Fruit fly (Drosophila melanogaster) whole organism, embryonic: ENCODE data around the gene CG17562.

Experiments used
- Blimp-1 ChIP-seq: fragments of 200-800 bp; sonication (Bioruptor generic); optimal IDR thresholded peaks from 3 replicates; lab custom pipeline; 2018; ENCODE audit warnings: missing biosample characterization, missing genetic modification characterization, mild to moderate bottlenecking, moderate library complexity, missing genetic modification reagents
- CG10267 ChIP-seq: fragments of 200-800 bp; sonication (Bioruptor generic); optimal IDR thresholded peaks from 2 replicates; lab custom pipeline; 2018; ENCODE audit warnings: missing biosample characterization, mild to moderate bottlenecking, missing genetic modification characterization, moderate library complexity
- CG10274 ChIP-seq: fragments of 200-800 bp; sonication (Bioruptor generic); optimal IDR thresholded peaks from 3 replicates; lab custom pipeline; 2017; ENCODE audit warnings: missing biosample characterization, mild to moderate bottlenecking, missing genetic modification characterization
- CG10979 ChIP-seq: fragments of 200-800 bp; sonication (Bioruptor generic); optimal IDR thresholded peaks from 2 replicates; lab custom pipeline; 2018; ENCODE audit warnings: missing biosample characterization, mild to moderate bottlenecking, missing genetic modification characterization, moderate library complexity
- CG11695 ChIP-seq: fragments of 200-800 bp; sonication (Bioruptor generic); IDR thresholded peaks from 3 replicates; pipeline ENCODE4 v1.3.6; 2022; ENCODE audit warnings: missing biosample characterization, missing genetic modification characterization
- CG12071 ChIP-seq: fragments of 200-800 bp; sonication (Bioruptor generic); optimal IDR thresholded peaks from 3 replicates; lab custom pipeline; 2018; ENCODE audit warnings: missing biosample characterization, mild to moderate bottlenecking, missing genetic modification characterization
- CG14441 ChIP-seq: fragments of 200-800 bp; sonication (Bioruptor generic); IDR thresholded peaks from 2 replicates; pipeline ENCODE4 v1.3.6; 2022; ENCODE audit warnings: missing biosample characterization, missing genetic modification characterization
- CG18599 ChIP-seq: fragments of 200-800 bp; sonication (Bioruptor generic); optimal IDR thresholded peaks from 3 replicates; lab custom pipeline; 2017; ENCODE audit warnings: missing biosample characterization, missing genetic modification characterization, mild to moderate bottlenecking, moderate library complexity, missing genetic modification reagents
- CG2199 ChIP-seq: fragments of 200-800 bp; sonication (Bioruptor generic); IDR thresholded peaks from 3 replicates; pipeline ENCODE4 v1.3.6; 2022; ENCODE audit warnings: missing biosample characterization, missing genetic modification characterization
- CG3995 ChIP-seq: fragments of 200-800 bp; sonication (Bioruptor generic); optimal IDR thresholded peaks from 3 replicates; lab custom pipeline; 2016; ENCODE audit warnings: missing biosample characterization, missing genetic modification characterization
- CG4360 ChIP-seq: fragments of 200-800 bp; sonication (Bioruptor generic); IDR thresholded peaks from 2 replicates; pipeline ENCODE4 v1.3.6; 2022; ENCODE audit warnings: missing biosample characterization, missing genetic modification characterization
- CG5180 ChIP-seq: fragments of 200-800 bp; sonication (Bioruptor generic); optimal IDR thresholded peaks from 3 replicates; lab custom pipeline; 2017; ENCODE audit warnings: missing biosample characterization, missing genetic modification characterization, mild to moderate bottlenecking, moderate library complexity, missing genetic modification reagents
- CG5245 ChIP-seq: fragments of 200-800 bp; sonication (Bioruptor generic); optimal IDR thresholded peaks from 3 replicates; lab custom pipeline; 2016; ENCODE audit warnings: missing biosample characterization, missing genetic modification characterization
- CG8944 ChIP-seq: fragments of 200-800 bp; sonication (Bioruptor generic); optimal IDR thresholded peaks from 3 replicates; lab custom pipeline; 2016; ENCODE audit warnings: missing biosample characterization, missing genetic modification characterization
- CG9215 ChIP-seq: fragments of 200-800 bp; sonication (Bioruptor generic); IDR thresholded peaks from 2 replicates; pipeline ENCODE4 v1.3.6; 2022; ENCODE audit warnings: missing biosample characterization, missing genetic modification characterization
- CG9932 ChIP-seq: fragments of 200-800 bp; sonication (Bioruptor generic); IDR thresholded peaks from 2 replicates; pipeline ENCODE4 v1.3.6; 2022; ENCODE audit warnings: missing biosample characterization, missing genetic modification characterization
- Doc3 ChIP-seq: fragments of 200-800 bp; sonication (Bioruptor generic); IDR thresholded peaks from 3 replicates; pipeline ENCODE4 v1.3.6; 2022; ENCODE audit warnings: missing biosample characterization, missing genetic modification characterization; ENCODE audit not compliant: partially characterized antibody
- Ets65A ChIP-seq: fragments of 200-800 bp; sonication (Bioruptor generic); peaks from one replicate; lab custom pipeline; 2016; ENCODE audit warnings: missing biosample characterization, missing genetic modification characterization
- Hr3 ChIP-seq: fragments of 200-800 bp; sonication (Bioruptor generic); optimal IDR thresholded peaks from 3 replicates; lab custom pipeline; 2016; ENCODE audit warnings: missing biosample characterization, missing genetic modification characterization
- Hr39 ChIP-seq: fragments of >200 bp; optimal IDR thresholded peaks from 2 replicates; lab custom pipeline; 2017
- Mad ChIP-seq: fragments of 200-800 bp; sonication (Bioruptor generic); optimal IDR thresholded peaks from 2 replicates; lab custom pipeline; 2016; ENCODE audit warnings: missing biosample characterization, missing genetic modification characterization
- Mrtf ChIP-seq: fragments of 200-800 bp; sonication (Bioruptor generic); IDR thresholded peaks from 3 replicates; pipeline ENCODE4 v1.3.6; 2022; ENCODE audit warnings: missing biosample characterization, missing genetic modification characterization
- NfI ChIP-seq: fragments of 200-800 bp; sonication (Bioruptor generic); optimal IDR thresholded peaks from 3 replicates; lab custom pipeline; 2018; ENCODE audit warnings: missing biosample characterization, mild to moderate bottlenecking, missing genetic modification characterization, moderate library complexity
- Pdp1 ChIP-seq, 2 experiments: fragments of 200-800 bp; sonication (Bioruptor generic); optimal IDR thresholded peaks; 3 replicates each; lab custom pipeline; 2016; ENCODE audit warnings: missing biosample characterization in 2 of 2, missing genetic modification characterization in 2 of 2, mild to moderate bottlenecking in 1 of 2, moderate library complexity in 1 of 2
- Ravus ChIP-seq: fragments of 200-800 bp; sonication (Bioruptor generic); IDR thresholded peaks from 2 replicates; pipeline ENCODE4 v1.3.6; 2022; ENCODE audit warnings: missing biosample characterization, missing genetic modification characterization
- Ssrp ChIP-seq: fragments of 200-800 bp; sonication (Bioruptor generic); optimal IDR thresholded peaks from 2 replicates; lab custom pipeline; 2018; ENCODE audit warnings: missing biosample characterization, mild to moderate bottlenecking, missing genetic modification characterization, moderate library complexity
- Taf1 ChIP-seq: fragments of 200-800 bp; sonication (Bioruptor generic); IDR thresholded peaks from 2 replicates; pipeline ENCODE4 v1.3.6; 2022; ENCODE audit warnings: missing biosample characterization, missing genetic modification characterization
- ab ChIP-seq: fragments of 200-800 bp; sonication (Bioruptor generic); optimal IDR thresholded peaks from 2 replicates; lab custom pipeline; 2016; ENCODE audit warnings: missing biosample characterization, missing genetic modification characterization
- al ChIP-seq: fragments of 200-800 bp; sonication (Bioruptor generic); IDR thresholded peaks from 2 replicates; pipeline ENCODE4 v1.3.6; 2022; ENCODE audit warnings: missing biosample characterization, missing genetic modification characterization
- btn ChIP-seq: fragments of 200-800 bp; sonication (Bioruptor generic); optimal IDR thresholded peaks from 2 replicates; lab custom pipeline; 2016; ENCODE audit warnings: missing biosample characterization, missing genetic modification characterization
- corto ChIP-seq: fragments of 200-800 bp; sonication (Bioruptor generic); optimal IDR thresholded peaks from 2 replicates; lab custom pipeline; 2016; ENCODE audit warnings: missing biosample characterization, mild to moderate bottlenecking, missing genetic modification characterization, moderate library complexity
- crol ChIP-seq: fragments of 200-800 bp; sonication (Bioruptor generic); IDR thresholded peaks from 2 replicates; pipeline ENCODE4 v1.3.6; 2022; ENCODE audit warnings: missing biosample characterization, missing genetic modification characterization
- disco-r ChIP-seq: fragments of 200-800 bp; sonication (Bioruptor generic); optimal IDR thresholded peaks from 2 replicates; lab custom pipeline; 2016; ENCODE audit warnings: missing biosample characterization, missing genetic modification characterization
- fd64A ChIP-seq: fragments of 200-800 bp; sonication (Bioruptor generic); optimal IDR thresholded peaks from 3 replicates; lab custom pipeline; 2018; ENCODE audit warnings: missing biosample characterization, mild to moderate bottlenecking, missing genetic modification characterization
- gcm2 ChIP-seq: fragments of 200-800 bp; sonication (Bioruptor generic); optimal IDR thresholded peaks from 2 replicates; lab custom pipeline; 2016; ENCODE audit warnings: missing biosample characterization, missing genetic modification characterization
- gt ChIP-seq: fragments of 200-800 bp; sonication (Bioruptor generic); IDR thresholded peaks from 2 replicates; pipeline ENCODE4 v1.3.6; 2022; ENCODE audit warnings: missing biosample characterization, missing genetic modification characterization
- knrl ChIP-seq: fragments of 200-800 bp; sonication (Bioruptor generic); IDR thresholded peaks from 3 replicates; pipeline ENCODE4 v1.3.6; 2022; ENCODE audit warnings: missing biosample characterization, missing genetic modification characterization; ENCODE audit not compliant: partially characterized antibody
- mam ChIP-seq: fragments of 200-800 bp; sonication (Bioruptor generic); optimal IDR thresholded peaks from 3 replicates; lab custom pipeline; 2016; ENCODE audit warnings: missing biosample characterization, missing genetic modification characterization
- p53 ChIP-seq: fragments of 200-800 bp; sonication (Bioruptor generic); optimal IDR thresholded peaks from 2 replicates; lab custom pipeline; 2016; ENCODE audit warnings: missing biosample characterization, missing genetic modification characterization
- pan ChIP-seq, 4 experiments: fragments of >200 bp in 3 of 4; fragments of 200-800 bp in 1 of 4; sonication (Bioruptor generic) in 1 of 4; optimal IDR thresholded peaks in 3 of 4; IDR thresholded peaks in 1 of 4; 2 replicates each; pipeline versions ENCODE4 v1.3.6 to Lab custom; 2017 to 2022; ENCODE audit warnings: missing biosample characterization in 2 of 4, missing genetic modification characterization in 2 of 4, mixed read lengths in 1 of 4
- pho ChIP-seq: fragments of 200-800 bp; sonication (Bioruptor generic); optimal IDR thresholded peaks from 2 replicates; lab custom pipeline; 2016; ENCODE audit warnings: missing biosample characterization, missing genetic modification characterization
- rib ChIP-seq: fragments of 200-800 bp; sonication (Bioruptor generic); IDR thresholded peaks from 2 replicates; pipeline ENCODE4 v1.3.6; 2022; ENCODE audit warnings: missing biosample characterization, missing genetic modification characterization
- sob ChIP-seq: fragments of 200-800 bp; sonication (Bioruptor generic); IDR thresholded peaks from 2 replicates; pipeline ENCODE4 v1.3.6; 2022; ENCODE audit warnings: missing biosample characterization, missing genetic modification characterization
- sr ChIP-seq: fragments of 200-800 bp; sonication (Bioruptor generic); IDR thresholded peaks from 3 replicates; pipeline ENCODE4 v1.3.6; 2022; ENCODE audit warnings: missing biosample characterization, missing genetic modification characterization
- stwl ChIP-seq: fragments of 200-800 bp; sonication (Bioruptor generic); optimal IDR thresholded peaks from 3 replicates; lab custom pipeline; 2018; ENCODE audit warnings: missing biosample characterization, mild to moderate bottlenecking, missing genetic modification characterization, moderate library complexity
- vnd ChIP-seq: fragments of 200-800 bp; sonication (Bioruptor generic); IDR thresholded peaks from 3 replicates; pipeline ENCODE4 v1.3.6; 2022; ENCODE audit warnings: missing biosample characterization, missing genetic modification characterization; ENCODE audit not compliant: partially characterized antibody
- zfh1 ChIP-seq: fragments of 200-800 bp; sonication (Bioruptor generic); IDR thresholded peaks from 3 replicates; pipeline ENCODE4 v1.3.6; 2022; ENCODE audit warnings: missing biosample characterization, missing genetic modification characterization
- zfh2 ChIP-seq: fragments of 200-800 bp; sonication (Bioruptor generic); optimal IDR thresholded peaks from 2 replicates; lab custom pipeline; 2016; ENCODE audit warnings: missing biosample characterization, missing genetic modification characterization

CG17562 gene

dm6 chr3R:16591407-16591806, 23.7 kb upstream of the CG17562 start:
- no peak for TF ChIP-seq CG18599
- no peak for TF ChIP-seq NfI
- no peak for TF ChIP-seq fd64A (GFP tag; lab: Kevin White, UChicago)
- TF ChIP-seq knrl (GFP tag; lab: Robert Waterston, UW): no peak
- peak; percentile 80 for TF ChIP-seq Blimp-1

- no peak for TF ChIP-seq CG8944 (GFP tag; lab: Kevin White, UChicago)
- no peak for TF ChIP-seq btn (GFP tag; lab: Kevin White, UChicago)
- peak in 1 of 2 experiments; percentile 82 for TF ChIP-seq Pdp1 (GFP tag; optimal IDR thresholded peaks at IDR 0.05; lab: Kevin White, UChicago)
- TF ChIP-seq CG10267: no peak
- peak; percentile 78 for TF ChIP-seq CG4360 (GFP tag; lab: Robert Waterston, UW)
- TF ChIP-seq gt: no peak
- no peak for TF ChIP-seq Ravus (GFP tag; lab: Robert Waterston, UW)
- TF ChIP-seq gcm2 (GFP tag; lab: Kevin White, UChicago): no peak
- peak; percentile 94 for TF ChIP-seq Hr39
- TF ChIP-seq Ets65A: peak; percentile 58
- TF ChIP-seq CG10979: no peak
- peak; percentile 23; the same call in 1 of the 2 replicates for TF ChIP-seq crol (GFP tag; lab: Robert Waterston, UW)
- TF ChIP-seq zfh2 (GFP tag; lab: Kevin White, UChicago): no peak
- TF ChIP-seq Hr3 (GFP tag; lab: Kevin White, UChicago): no peak
- TF ChIP-seq CG3995 (GFP tag; lab: Kevin White, UChicago): no peak
- no peak for TF ChIP-seq sob (GFP tag; lab: Robert Waterston, UW)
- TF ChIP-seq CG12071 (GFP tag; lab: Kevin White, UChicago): no peak
- TF ChIP-seq CG10274 (GFP tag; lab: Kevin White, UChicago): no peak
- TF ChIP-seq zfh1 (GFP tag; lab: Robert Waterston, UW): no peak
- TF ChIP-seq CG5245 (GFP tag; lab: Kevin White, UChicago): no peak
- no peak for TF ChIP-seq stwl
- no peak for TF ChIP-seq Taf1 (GFP tag; lab: Robert Waterston, UW)
- TF ChIP-seq sr (GFP tag; lab: Robert Waterston, UW): 0 out of 3 replicates have a peak, but pooled peaks have one; percentile 28
- peak; percentile 22; the same call in 1 of the 2 replicates for TF ChIP-seq CG9215 (GFP tag; lab: Robert Waterston, UW)
- no peak for TF ChIP-seq rib (GFP tag; lab: Robert Waterston, UW)
- TF ChIP-seq corto (GFP tag; lab: Kevin White, UChicago): no peak
- no peak for TF ChIP-seq CG14441 (GFP tag; lab: Robert Waterston, UW)
- TF ChIP-seq disco-r: no peak
- no peak for TF ChIP-seq Doc3 (GFP tag; lab: Robert Waterston, UW)
- TF ChIP-seq ab (GFP tag; lab: Kevin White, UChicago): no peak
- TF ChIP-seq CG2199 (GFP tag; lab: Robert Waterston, UW): no peak
- TF ChIP-seq CG11695: no peak
- no peak for TF ChIP-seq CG5180 (GFP tag; lab: Kevin White, UChicago)
- no peak for TF ChIP-seq al (GFP tag; lab: Robert Waterston, UW)
- no peak for TF ChIP-seq p53 (GFP tag; lab: Kevin White, UChicago)
- TF ChIP-seq Mrtf (GFP tag; lab: Robert Waterston, UW): no peak
- no peak for TF ChIP-seq mam (GFP tag; lab: Kevin White, UChicago)
- no peak for TF ChIP-seq Ssrp (tag; lab: Kevin White, UChicago)
- no peak for TF ChIP-seq vnd (GFP tag; lab: Robert Waterston, UW)
- TF ChIP-seq CG9932 (GFP tag; lab: Robert Waterston, UW): 0 out of 2 replicates have a peak, but pooled peaks have one; percentile 11
- TF ChIP-seq pho (GFP tag; lab: Kevin White, UChicago): no peak
- peak; percentile 96 for TF ChIP-seq Blimp-1
- TF ChIP-seq Mad (GFP tag; lab: Kevin White, UChicago): no peak
- no peak for TF ChIP-seq pan (optimal IDR thresholded peaks at IDR 0.05; lab: Kevin White, UChicago)
- peak in 1 of 2 experiments; percentile 22 for TF ChIP-seq pan (GFP tag; optimal IDR thresholded peaks at IDR 0.05 in 1 of 2, IDR thresholded peaks at IDR 0.05 in 1 of 2)
Measured at dm6 chr3R:16594056-16594858, 20.9 kb upstream of the CG17562 start, which contains the start of gene CG14892. Gene CG14892, plus strand, starts transcription at chr3R:16594414.
